Worm (Caenorhabditis elegans) whole organism, L4/young adult: ENCODE measurements around the gene nhr-242.

Experiments
- W03F9.2 ChIP-seq: fragments of 150-350 bp; optimal IDR thresholded peaks from 2 replicates; lab custom pipeline; 2014; ENCODE audit warnings: missing biosample characterization, missing genetic modification characterization
- dao-5 ChIP-seq: sonication (generic microtip); optimal IDR thresholded peaks from 2 replicates; lab custom pipeline; 2016; ENCODE audit warnings: missing genotype, missing genetic modification characterization, moderate library complexity, missing compliant biosample characterization
- him-1 ChIP-seq: sonication (generic microtip); optimal IDR thresholded peaks from 2 replicates; lab custom pipeline; 2016; ENCODE audit warnings: missing genotype, missing genetic modification reagents, missing genetic modification characterization, missing compliant biosample characterization

Gene nhr-242

DNA sequence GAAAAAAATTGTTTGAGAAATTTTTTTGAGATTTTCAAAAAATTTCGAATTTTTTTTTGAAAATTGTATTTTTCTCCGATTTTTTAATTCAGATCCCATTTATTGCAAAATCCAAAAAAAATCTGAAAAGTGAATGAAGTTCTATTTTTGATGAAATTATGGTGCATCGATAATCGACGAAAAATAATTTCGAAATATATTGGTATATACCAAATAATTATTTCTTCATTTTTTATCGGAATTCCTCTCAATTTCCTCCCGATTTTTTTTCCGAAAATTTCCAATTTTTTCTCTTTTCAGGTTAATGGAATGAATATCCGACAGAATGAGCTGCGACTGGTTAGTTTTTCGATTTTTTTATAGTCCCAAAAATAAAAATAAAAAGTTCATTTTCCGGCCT, 19.5 kb upstream of the nhr-242 start, which contains the start of gene epg-9:
Gene epg-9 (plus strand): TSS at position 301 of the 400 bp plus-strand sequence.
- TF ChIP-seq dao-5 (tag; lab: Kevin White, UChicago): no peak
- TF ChIP-seq him-1 (tag; lab: Kevin White, UChicago): no peak
- TF ChIP-seq W03F9.2 (tag; lab: Kevin White, UChicago): no peak

DNA sequence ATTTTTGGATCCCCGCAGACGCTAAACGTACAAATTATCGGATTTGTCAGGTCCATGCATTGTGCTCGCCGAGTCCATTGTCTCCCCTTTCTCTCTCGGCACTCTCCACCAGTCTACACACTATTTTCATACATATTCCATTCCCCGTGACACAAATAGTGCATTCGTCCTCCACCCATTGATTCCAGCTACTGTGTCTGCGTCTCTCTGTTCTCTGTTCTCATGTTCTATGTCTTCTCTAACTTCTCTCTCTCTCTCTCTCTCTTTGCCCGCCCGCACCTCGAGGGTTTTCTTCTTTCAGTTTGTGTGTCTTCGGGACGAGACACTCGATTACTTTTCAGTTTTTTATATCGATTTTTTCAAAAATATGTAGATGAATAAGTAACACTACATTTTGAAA, 18.3 kb upstream of the nhr-242 start:
- TF ChIP-seq W03F9.2 (tag; lab: Kevin White, UChicago): peak; percentile 50
- TF ChIP-seq dao-5 (tag; lab: Kevin White, UChicago): no peak
- TF ChIP-seq him-1 (tag; lab: Kevin White, UChicago): peak; percentile 37

DNA sequence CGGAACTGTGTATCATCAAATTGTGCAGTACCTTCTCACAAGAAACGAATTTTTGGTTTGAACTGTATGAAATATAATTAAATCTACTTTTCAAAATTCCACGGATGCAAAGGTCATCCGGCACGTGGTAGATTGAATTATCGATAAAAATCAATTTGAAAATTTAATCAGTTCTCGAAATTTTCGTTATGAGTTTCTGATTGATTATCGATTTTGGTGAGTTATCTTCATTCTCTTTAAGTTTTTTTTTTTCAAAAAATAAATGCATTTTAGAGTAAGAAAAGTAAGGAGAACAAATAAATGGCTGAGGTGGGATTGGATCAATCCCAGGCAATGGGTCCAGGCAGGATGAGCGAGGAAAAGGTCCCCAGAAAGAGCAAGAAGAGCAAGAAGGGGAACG, 16.0 kb upstream of the nhr-242 start, which contains the start of gene Y69A2AR.47:
Gene Y69A2AR.47 (plus strand): TSS at position 301 of the 400 bp plus-strand sequence.
- no peak for TF ChIP-seq him-1 (tag; lab: Kevin White, UChicago)
- no peak for TF ChIP-seq W03F9.2 (tag; lab: Kevin White, UChicago)
- no peak for TF ChIP-seq dao-5 (tag; lab: Kevin White, UChicago)

DNA sequence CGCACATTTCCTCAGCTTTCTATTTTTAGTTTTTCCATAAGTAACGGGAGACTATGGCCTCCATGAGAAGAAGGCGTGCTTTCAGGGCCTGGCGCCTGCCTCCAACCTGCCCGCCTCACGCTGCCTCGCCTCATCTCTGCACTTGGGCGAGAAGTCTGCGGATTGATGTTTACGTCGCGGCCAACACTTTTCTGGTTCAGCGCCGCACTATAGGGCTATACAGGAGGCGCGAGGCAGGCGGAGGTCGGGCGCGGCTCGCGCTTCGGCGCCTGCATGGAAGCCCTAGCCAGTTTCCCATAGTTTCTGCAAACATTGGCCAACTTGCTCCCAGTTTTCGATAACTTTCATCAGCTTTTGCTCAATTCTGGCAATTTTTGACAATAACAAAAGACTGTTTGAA, 8.3 kb downstream of the nhr-242 start:
- TF ChIP-seq him-1 (tag; lab: Kevin White, UChicago): no peak
- no peak for TF ChIP-seq W03F9.2 (tag; lab: Kevin White, UChicago)
- TF ChIP-seq dao-5 (tag; lab: Kevin White, UChicago): no peak

DNA sequence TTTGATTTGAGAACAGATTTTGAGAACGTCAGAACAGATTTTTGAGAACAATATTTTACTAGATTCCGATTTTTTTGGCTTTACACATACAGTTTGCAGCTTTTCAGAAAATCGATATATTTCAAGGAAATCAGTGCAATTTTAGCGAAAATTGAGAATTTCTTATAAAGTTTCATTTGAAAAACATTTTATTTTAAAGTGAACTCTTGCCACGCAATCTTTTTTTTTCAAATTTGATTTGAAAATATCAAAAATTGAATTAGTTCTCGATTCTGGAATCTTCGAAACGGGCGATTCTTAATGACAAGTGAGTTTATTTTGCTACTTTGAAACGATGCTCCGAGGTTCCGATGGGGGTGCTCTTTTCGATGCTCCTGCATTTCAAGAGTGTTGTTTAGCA, 9.3 kb downstream of the nhr-242 start, which contains the start of gene Y69A2AR.51:
Gene Y69A2AR.51 (plus strand): TSS at position 301 of the 400 bp plus-strand sequence.
- no peak for TF ChIP-seq W03F9.2 (tag; lab: Kevin White, UChicago)
- no peak for TF ChIP-seq him-1 (tag; lab: Kevin White, UChicago)
- TF ChIP-seq dao-5 (tag; lab: Kevin White, UChicago): no peak

DNA sequence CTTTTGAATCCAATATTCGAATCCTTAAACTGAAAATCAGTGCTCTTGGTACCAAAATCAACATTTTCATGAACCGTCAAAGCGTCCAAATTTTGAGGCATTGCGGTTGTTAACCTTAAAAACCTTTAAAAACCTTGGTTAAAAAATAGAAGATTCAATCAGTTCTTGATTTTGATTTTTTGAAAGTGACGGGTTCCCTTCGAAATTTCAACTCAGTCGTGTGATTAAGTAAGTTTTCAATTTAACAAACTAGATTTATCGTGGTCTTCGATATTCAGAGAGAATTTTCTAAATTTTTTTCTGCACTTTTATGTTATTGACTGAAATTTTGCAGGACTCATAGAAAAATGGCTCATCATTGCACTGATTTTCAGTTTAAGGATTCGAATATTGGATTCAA, 13.1 kb downstream of the nhr-242 start, which contains the start of the genes Y69A2AR.25 and Y69A2AR.12:
Gene Y69A2AR.25 (minus strand): TSS at position 101 of the 400 bp plus-strand sequence.
Gene Y69A2AR.12 (plus strand): TSS at position 348 of the 400 bp plus-strand sequence.
- no peak for TF ChIP-seq dao-5 (tag; lab: Kevin White, UChicago)
- no peak for TF ChIP-seq him-1 (tag; lab: Kevin White, UChicago)
- TF ChIP-seq W03F9.2 (tag; lab: Kevin White, UChicago): no peak

DNA sequence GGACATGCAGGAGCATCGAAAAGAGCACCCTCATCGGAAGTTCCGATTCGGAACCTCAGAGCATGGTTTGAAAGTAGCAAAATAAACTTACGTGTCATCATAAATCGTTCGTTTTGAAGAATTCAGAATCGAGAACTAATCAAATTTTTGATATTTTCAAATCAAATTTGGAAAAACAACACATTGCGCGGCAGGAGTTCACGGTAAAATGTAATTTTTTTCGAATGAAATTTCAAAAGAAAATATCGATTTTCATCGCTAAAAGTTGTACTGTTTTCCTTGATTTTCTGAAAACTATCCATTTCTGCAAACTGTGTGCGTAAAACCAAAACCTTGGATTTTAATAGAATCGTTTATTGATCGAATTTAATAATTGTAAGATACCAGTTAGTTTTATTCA, 17.4 kb downstream of the nhr-242 start, which contains the start of gene Y69A2AR.24:
Gene Y69A2AR.24 (minus strand): TSS at position 101 of the 400 bp plus-strand sequence.
- TF ChIP-seq him-1 (tag; lab: Kevin White, UChicago) (no peak), W03F9.2 (tag; lab: Kevin White, UChicago) (no peak), dao-5 (tag; lab: Kevin White, UChicago) (no peak)

DNA sequence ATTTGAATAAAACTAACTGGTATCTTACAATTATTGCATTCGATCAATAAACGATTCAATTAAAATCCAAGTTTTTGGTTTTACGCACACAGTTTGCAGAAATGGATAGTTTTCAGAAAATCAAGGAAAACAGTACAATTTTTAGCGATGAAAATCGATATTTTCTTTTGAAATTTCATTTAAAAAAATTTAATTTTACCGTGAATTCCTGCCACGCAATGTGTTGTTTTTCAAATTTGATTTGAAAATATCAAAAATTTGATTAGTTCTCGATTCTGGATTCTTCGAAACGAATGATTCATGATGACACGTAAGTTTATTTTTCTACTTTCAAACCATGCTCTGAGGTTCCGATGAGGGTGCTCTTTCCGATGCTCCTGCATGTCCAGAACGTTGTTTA, 19.3 kb downstream of the nhr-242 start, which contains the start of gene Y69A2AR.50:
Gene Y69A2AR.50 (plus strand): TSS at position 301 of the 400 bp plus-strand sequence.
- TF ChIP-seq dao-5 (tag; lab: Kevin White, UChicago) (no peak), W03F9.2 (tag; lab: Kevin White, UChicago) (no peak), him-1 (tag; lab: Kevin White, UChicago) (no peak)

DNA sequence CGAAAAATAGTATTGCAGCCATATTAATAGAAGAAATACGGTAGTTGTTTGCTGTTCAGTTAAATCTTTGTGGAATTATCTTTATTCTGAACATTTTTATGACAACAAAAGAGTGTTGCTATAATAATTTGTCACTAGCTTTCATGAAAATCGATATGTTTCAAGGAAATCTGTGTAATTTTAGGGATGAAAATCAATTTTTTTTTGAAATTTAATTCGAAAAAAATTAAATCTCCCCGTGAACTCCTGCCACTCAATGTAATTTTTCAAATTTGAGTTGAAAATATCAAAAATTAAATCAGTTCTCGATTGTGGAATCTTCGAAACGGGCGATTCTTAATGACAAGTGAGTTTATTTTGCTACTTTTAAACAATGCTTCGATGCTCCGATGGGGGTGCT, 20.0 kb downstream of the nhr-242 start, which contains the start of gene Y69A2AR.46:
Gene Y69A2AR.46 (plus strand): TSS at position 301 of the 400 bp plus-strand sequence.
- TF ChIP-seq dao-5 (tag; lab: Kevin White, UChicago) (no peak), W03F9.2 (tag; lab: Kevin White, UChicago) (no peak), him-1 (tag; lab: Kevin White, UChicago) (no peak)

DNA sequence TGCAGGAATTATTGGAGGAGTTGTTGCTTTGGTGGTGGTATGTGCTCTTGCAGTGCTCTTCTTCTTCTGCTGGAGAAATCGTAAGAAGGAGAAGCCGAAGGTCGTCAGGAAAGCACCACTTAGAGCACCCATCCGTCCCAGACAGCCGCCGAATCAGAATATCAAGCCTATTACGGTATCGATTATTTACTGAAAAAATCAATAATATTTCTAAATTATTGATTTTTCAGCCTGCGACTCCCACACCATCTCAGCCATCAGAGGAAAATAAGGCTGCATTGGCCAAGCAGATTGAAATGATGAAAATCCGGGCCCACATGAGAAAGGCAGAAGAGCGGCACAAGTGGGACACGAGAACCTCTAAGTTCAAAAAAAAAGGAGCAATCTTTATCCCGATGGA, 25.2 kb downstream of the nhr-242 start:
- TF ChIP-seq him-1 (tag; lab: Kevin White, UChicago) (no peak), dao-5 (tag; lab: Kevin White, UChicago) (no peak), W03F9.2 (tag; lab: Kevin White, UChicago) (no peak)

DNA sequence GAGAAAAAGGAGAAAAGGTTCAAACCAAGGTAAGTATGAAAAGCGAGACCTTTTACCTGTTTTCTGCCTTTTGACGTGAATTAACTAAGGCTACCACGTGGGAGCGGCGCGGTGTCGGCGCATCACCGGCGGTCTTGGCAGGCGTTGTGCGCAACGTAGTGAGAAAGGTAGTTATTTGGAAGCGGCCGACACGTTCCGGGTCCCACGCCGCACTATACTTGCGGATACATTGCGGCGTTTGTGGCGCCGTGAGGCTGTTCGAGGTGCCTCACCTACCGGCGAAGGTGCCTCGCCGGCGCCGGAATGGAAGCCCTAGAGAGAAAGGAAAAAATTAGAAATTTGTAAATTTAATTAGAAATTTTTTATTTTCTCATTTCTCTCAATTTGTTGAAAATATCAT, 28.5 kb downstream of the nhr-242 start:
- TF ChIP-seq dao-5 (tag; lab: Kevin White, UChicago) (no peak), him-1 (tag; lab: Kevin White, UChicago) (no peak), W03F9.2 (tag; lab: Kevin White, UChicago) (no peak)

DNA sequence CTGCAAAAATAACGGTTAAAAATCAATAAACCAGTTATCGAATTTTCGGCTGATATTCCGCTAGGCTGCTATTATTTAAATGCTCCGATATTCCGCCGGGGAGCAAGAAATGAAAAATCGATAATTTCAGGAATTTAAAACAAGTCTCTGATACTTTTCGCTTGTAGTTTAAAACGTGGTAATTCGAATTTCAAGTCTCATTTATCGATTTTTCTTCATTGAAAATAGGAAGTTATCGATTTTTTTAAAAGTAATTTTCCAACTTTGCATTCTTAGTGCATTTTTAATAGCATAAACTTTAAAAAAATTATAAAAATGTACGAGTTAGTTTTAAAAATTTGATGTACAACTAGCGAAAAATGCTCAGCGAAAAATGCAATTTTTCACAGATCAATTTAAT, 29.1 kb downstream of the nhr-242 start:
- TF ChIP-seq him-1 (tag; lab: Kevin White, UChicago): no peak
- no peak for TF ChIP-seq dao-5 (tag; lab: Kevin White, UChicago)
- TF ChIP-seq W03F9.2 (tag; lab: Kevin White, UChicago): no peak

DNA sequence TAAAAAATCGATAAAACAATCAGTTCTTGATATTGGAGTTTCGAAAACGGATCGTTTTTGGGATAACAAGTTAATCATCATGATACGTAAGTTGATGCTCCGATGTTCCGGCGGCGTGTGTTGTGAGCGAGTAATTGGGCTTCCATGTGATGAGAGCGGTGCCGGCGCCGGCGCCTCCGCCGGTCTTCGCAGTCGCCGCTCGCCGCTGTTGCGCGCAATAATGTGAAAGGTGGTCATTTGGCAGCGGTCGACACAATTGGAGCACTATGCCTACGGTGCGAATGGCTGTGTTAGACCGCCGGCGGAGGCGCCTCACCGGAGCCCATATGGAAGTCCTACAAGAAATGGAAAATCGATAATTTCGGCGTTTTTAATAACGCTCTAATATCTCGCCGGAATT, 29.5 kb downstream of the nhr-242 start:
- TF ChIP-seq W03F9.2 (tag; lab: Kevin White, UChicago) (no peak), dao-5 (tag; lab: Kevin White, UChicago) (no peak)

DNA sequence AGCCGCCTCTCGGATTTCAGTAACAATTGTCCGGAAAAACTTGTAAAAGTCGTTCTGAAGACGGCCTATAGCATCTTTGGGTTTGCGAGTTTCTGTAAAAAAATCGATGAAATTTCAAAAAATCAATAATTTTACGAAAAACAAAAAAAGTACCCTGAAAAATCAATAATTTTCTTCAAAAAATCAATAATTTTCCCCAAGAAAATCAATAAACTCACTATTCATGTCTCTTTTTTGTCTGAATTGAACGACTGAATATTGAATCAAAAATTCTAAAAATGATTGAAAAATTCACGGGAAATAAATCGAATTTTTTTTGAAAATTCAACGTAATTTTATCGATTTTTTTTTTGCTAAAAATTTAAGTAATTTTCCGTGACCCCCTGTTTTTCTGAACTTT, 30.0 kb downstream of the nhr-242 start, which contains the start of gene Y69A2AR.23:
Gene Y69A2AR.23 (minus strand): TSS at position 267 of the 400 bp plus-strand sequence.
- no peak for TF ChIP-seq dao-5 (tag; lab: Kevin White, UChicago)
- no peak for TF ChIP-seq W03F9.2 (tag; lab: Kevin White, UChicago)
- TF ChIP-seq him-1 (tag; lab: Kevin White, UChicago): no peak
